Fruit fly (Drosophila melanogaster) whole organism, embryonic: ENCODE data around the gene Obp83g.
A peak's percentile ranks its signal among the peaks of the same experiment; 100 is the strongest.

ENCODE experiments used
- Bgb ChIP-seq: fragments of 200-800 bp; sonication (Bioruptor generic); IDR thresholded peaks from 2 replicates; pipeline ENCODE4 v1.3.6; 2022; ENCODE audit warnings: missing biosample characterization, missing genetic modification characterization; ENCODE audit not compliant: partially characterized antibody
- Bteb2 ChIP-seq: fragments of 200-800 bp; sonication (Bioruptor generic); optimal IDR thresholded peaks from 2 replicates; lab custom pipeline; 2016; ENCODE audit warnings: missing biosample characterization, missing genetic modification characterization
- CG10565 ChIP-seq: fragments of 200-800 bp; sonication (Bioruptor generic); optimal IDR thresholded peaks from 3 replicates; lab custom pipeline; 2016; ENCODE audit warnings: missing biosample characterization, mild to moderate bottlenecking, missing genetic modification characterization
- CG10654 ChIP-seq: fragments of 200-800 bp; sonication (Bioruptor generic); optimal IDR thresholded peaks from 2 replicates; lab custom pipeline; 2016; ENCODE audit warnings: missing biosample characterization, missing genetic modification characterization
- CG11560 ChIP-seq: fragments of 200-800 bp; sonication (Bioruptor generic); IDR thresholded peaks from 3 replicates; pipeline ENCODE4 v1.3.6; 2022; ENCODE audit warnings: missing biosample characterization, missing genetic modification characterization
- CG12769 ChIP-seq: fragments of 200-800 bp; sonication (Bioruptor generic); optimal IDR thresholded peaks from 2 replicates; lab custom pipeline; 2019; ENCODE audit warnings: missing biosample characterization, mild to moderate bottlenecking, missing genetic modification characterization, moderate library complexity
- CG15479 ChIP-seq: fragments of 200-800 bp; sonication (Bioruptor generic); optimal IDR thresholded peaks from 3 replicates; lab custom pipeline; 2019; ENCODE audit warnings: missing biosample characterization, mild to moderate bottlenecking, missing genetic modification characterization, moderate library complexity
- CG16815 ChIP-seq: fragments of 200-800 bp; sonication (Bioruptor generic); optimal IDR thresholded peaks from 3 replicates; lab custom pipeline; 2017; ENCODE audit warnings: missing biosample characterization, mild to moderate bottlenecking, missing genetic modification characterization
- CG17612 ChIP-seq: fragments of 200-800 bp; sonication (Bioruptor generic); IDR thresholded peaks from 2 replicates; pipeline ENCODE4 v1.3.6; 2022; ENCODE audit warnings: missing biosample characterization, missing genetic modification characterization
- CG3281 ChIP-seq: fragments of 200-800 bp; sonication (Bioruptor generic); optimal IDR thresholded peaks from 3 replicates; lab custom pipeline; 2017; ENCODE audit warnings: missing biosample characterization, mild to moderate bottlenecking, missing genetic modification characterization
- CG42726 ChIP-seq: fragments of 200-800 bp; sonication (Bioruptor generic); IDR thresholded peaks from 2 replicates; pipeline ENCODE4 v1.3.6; 2022; ENCODE audit warnings: missing biosample characterization, missing genetic modification characterization; ENCODE audit not compliant: partially characterized antibody
- CG7839 ChIP-seq: fragments of 200-800 bp; sonication (Bioruptor generic); optimal IDR thresholded peaks from 3 replicates; lab custom pipeline; 2018; ENCODE audit warnings: missing biosample characterization, mild to moderate bottlenecking, missing genetic modification characterization, moderate library complexity
- CG7928 ChIP-seq: fragments of 200-800 bp; sonication (Bioruptor generic); optimal IDR thresholded peaks from 2 replicates; lab custom pipeline; 2017; ENCODE audit warnings: missing biosample characterization, mild to moderate bottlenecking, missing genetic modification characterization
- CG8478 ChIP-seq: fragments of >200 bp; optimal IDR thresholded peaks from 2 replicates; lab custom pipeline; 2018
- CG9215 ChIP-seq: fragments of 200-800 bp; sonication (Bioruptor generic); IDR thresholded peaks from 2 replicates; pipeline ENCODE4 v1.3.6; 2022; ENCODE audit warnings: missing biosample characterization, missing genetic modification characterization
- CHES-1-like ChIP-seq: fragments of 200-800 bp; sonication (Bioruptor generic); optimal IDR thresholded peaks from 2 replicates; lab custom pipeline; 2016; ENCODE audit warnings: missing biosample characterization, missing genetic modification characterization
- CTCF ChIP-seq: fragments of 200-800 bp; sonication (Bioruptor generic); optimal IDR thresholded peaks from 2 replicates; lab custom pipeline; 2017; ENCODE audit warnings: missing biosample characterization, mild to moderate bottlenecking, missing genetic modification characterization, moderate library complexity
- HHEX ChIP-seq: fragments of 200-800 bp; sonication (Bioruptor generic); optimal IDR thresholded peaks from 3 replicates; lab custom pipeline; 2017; ENCODE audit warnings: missing biosample characterization, mild to moderate bottlenecking, missing genetic modification characterization, missing genetic modification reagents
- HmgD ChIP-seq: fragments of 200-800 bp; sonication (Bioruptor generic); optimal IDR thresholded peaks from 3 replicates; lab custom pipeline; 2016; ENCODE audit warnings: missing biosample characterization, missing genetic modification characterization
- Hr39 ChIP-seq: fragments of >200 bp; optimal IDR thresholded peaks from 2 replicates; lab custom pipeline; 2017
- Kr ChIP-seq: fragments of 200-800 bp; sonication (Bioruptor generic); optimal IDR thresholded peaks from 2 replicates; lab custom pipeline; 2017; ENCODE audit warnings: missing biosample characterization, mild to moderate bottlenecking, missing genetic modification characterization
- Lhr ChIP-seq: fragments of 200-800 bp; sonication (Bioruptor generic); optimal IDR thresholded peaks from 3 replicates; lab custom pipeline; 2017; ENCODE audit warnings: mild to moderate bottlenecking, missing biosample characterization, missing genetic modification reagents, missing genetic modification characterization
- Oaz ChIP-seq: fragments of 200-800 bp; sonication (Bioruptor generic); IDR thresholded peaks from 2 replicates; pipeline ENCODE4 v1.3.6; 2022; ENCODE audit warnings: missing biosample characterization, missing genetic modification characterization
- Rfx ChIP-seq: fragments of 200-800 bp; sonication (Bioruptor generic); IDR thresholded peaks from 2 replicates; pipeline ENCODE4 v1.3.6; 2022; ENCODE audit warnings: missing biosample characterization, missing genetic modification characterization
- Sox102F ChIP-seq: fragments of 200-800 bp; sonication (Bioruptor generic); optimal IDR thresholded peaks from 2 replicates; lab custom pipeline; 2018; ENCODE audit warnings: missing biosample characterization, mild to moderate bottlenecking, missing genetic modification characterization, moderate library complexity
- Vsx1 ChIP-seq: fragments of 200-800 bp; sonication (Bioruptor generic); optimal IDR thresholded peaks from 2 replicates; lab custom pipeline; 2017; ENCODE audit warnings: missing biosample characterization, mild to moderate bottlenecking, missing genetic modification characterization, missing genetic modification reagents
- br ChIP-seq: fragments of >200 bp; optimal IDR thresholded peaks from 2 replicates; lab custom pipeline; 2017
- bsh ChIP-seq, 2 experiments: fragments of 200-800 bp; sonication (Bioruptor generic); optimal IDR thresholded peaks; 2 replicates each; lab custom pipeline; 2017 to 2018; ENCODE audit warnings: mild to moderate bottlenecking in 2 of 2, missing biosample characterization in 2 of 2, missing genetic modification characterization in 2 of 2, moderate library complexity in 1 of 2
- cg ChIP-seq: fragments of 200-800 bp; sonication (Bioruptor generic); optimal IDR thresholded peaks from 3 replicates; lab custom pipeline; 2019; ENCODE audit warnings: missing biosample characterization, mild to moderate bottlenecking, missing genetic modification characterization, moderate library complexity
- chn ChIP-seq: fragments of 200-800 bp; sonication (Bioruptor generic); optimal IDR thresholded peaks from 2 replicates; lab custom pipeline; 2016; ENCODE audit warnings: missing biosample characterization, missing genetic modification characterization
- nerfin-2 ChIP-seq: fragments of 200-800 bp; sonication (Bioruptor generic); IDR thresholded peaks from 2 replicates; pipeline ENCODE4 v1.3.6; 2022; ENCODE audit warnings: missing biosample characterization, missing genetic modification characterization; ENCODE audit not compliant: partially characterized antibody
- p53 ChIP-seq: fragments of 200-800 bp; sonication (Bioruptor generic); optimal IDR thresholded peaks from 2 replicates; lab custom pipeline; 2016; ENCODE audit warnings: missing biosample characterization, missing genetic modification characterization
- repo ChIP-seq: fragments of 200-800 bp; sonication (Bioruptor generic); optimal IDR thresholded peaks from 2 replicates; lab custom pipeline; 2016; ENCODE audit warnings: missing biosample characterization, missing genetic modification characterization
- sens ChIP-seq: fragments of 200-800 bp; sonication (Bioruptor generic); peaks from one replicate; lab custom pipeline; 2016; ENCODE audit warnings: missing biosample characterization, missing genetic modification characterization
- stwl ChIP-seq: fragments of 200-800 bp; sonication (Bioruptor generic); optimal IDR thresholded peaks from 3 replicates; lab custom pipeline; 2018; ENCODE audit warnings: missing biosample characterization, mild to moderate bottlenecking, missing genetic modification characterization, moderate library complexity
- trem ChIP-seq: fragments of 200-800 bp; optimal IDR thresholded peaks from 3 replicates; lab custom pipeline; 2019; ENCODE audit warnings: missing biosample characterization, mild to moderate bottlenecking, missing genetic modification characterization, moderate library complexity
- vvl ChIP-seq: fragments of 200-800 bp; sonication (Bioruptor generic); IDR thresholded peaks from 2 replicates; pipeline ENCODE4 v1.3.6; 2022; ENCODE audit warnings: missing biosample characterization, missing genetic modification characterization
- zen2 ChIP-seq: fragments of 200-800 bp; sonication (Bioruptor generic); IDR thresholded peaks from 3 replicates; pipeline ENCODE4 v1.3.6; 2022; ENCODE audit warnings: missing biosample characterization, missing genetic modification characterization; ENCODE audit not compliant: partially characterized antibody

Obp83g gene

dm6 chr3R:6149593-6149992 lies 37.5 kb upstream of the Obp83g start:
- TF ChIP-seq Vsx1 (GFP tag; lab: Kevin White, UChicago), result no peak
- TF ChIP-seq CG17612, result 0 out of 2 replicates have a peak, but pooled peaks have one; percentile 30
- TF ChIP-seq Oaz (GFP tag; lab: Robert Waterston, UW), result no peak
- TF ChIP-seq CG11560 (tag; lab: Robert Waterston, UW), result no peak
- peak; percentile 24; the same call in 1 of the 3 replicates for TF ChIP-seq zen2 (GFP tag; lab: Robert Waterston, UW)
- no peak for TF ChIP-seq CG10565 (GFP tag; lab: Kevin White, UChicago)
- TF ChIP-seq cg (GFP tag; lab: Kevin White, UChicago), result no peak
- TF ChIP-seq Lhr (GFP tag; lab: Kevin White, UChicago), result peak; percentile 6
- TF ChIP-seq br (lab: Kevin White, UChicago), result no peak
- no peak for TF ChIP-seq Bteb2 (GFP tag; lab: Kevin White, UChicago)
- TF ChIP-seq CHES-1-like (GFP tag; lab: Kevin White, UChicago), result no peak
- TF ChIP-seq HmgD (GFP tag; lab: Kevin White, UChicago), result no peak
- TF ChIP-seq CG7928 (GFP tag; lab: Kevin White, UChicago), result peak; percentile 69
- TF ChIP-seq CTCF (GFP tag; lab: Kevin White, UChicago), result peak; percentile 33
- TF ChIP-seq p53 (GFP tag; lab: Kevin White, UChicago), result no peak
- peak; percentile 23; the same call in 1 of the 2 replicates for TF ChIP-seq Rfx (GFP tag; lab: Robert Waterston, UW)
- peak; percentile 14 for TF ChIP-seq sens
- TF ChIP-seq Kr (GFP tag; lab: Kevin White, UChicago), result no peak
- TF ChIP-seq stwl, result peak; percentile 8
- peak; percentile 23; the same call in 1 of the 2 replicates for TF ChIP-seq Bgb (GFP tag; lab: Robert Waterston, UW)
- TF ChIP-seq CG15479 (GFP tag; lab: Kevin White, UChicago), result no peak
- TF ChIP-seq CG9215 (GFP tag; lab: Robert Waterston, UW), result no peak
- TF ChIP-seq vvl (GFP tag; lab: Robert Waterston, UW), result 0 out of 2 replicates have a peak, but pooled peaks have one; percentile 38
- no peak for TF ChIP-seq CG12769 (tag; lab: Kevin White, UChicago)
- no peak for TF ChIP-seq repo (GFP tag; lab: Kevin White, UChicago)
- TF ChIP-seq CG16815, result no peak
- TF ChIP-seq CG3281 (GFP tag; lab: Kevin White, UChicago), result no peak
- no peak for TF ChIP-seq trem (tag; lab: Kevin White, UChicago)
- TF ChIP-seq nerfin-2 (GFP tag; lab: Robert Waterston, UW), result no peak
- peak; percentile 45; the same call in 1 of the 2 replicates for TF ChIP-seq CG42726 (GFP tag; lab: Robert Waterston, UW)

- TF ChIP-seq HHEX (GFP tag; lab: Kevin White, UChicago) (no peak), cg (GFP tag; lab: Kevin White, UChicago) (no peak)
These were observed 37.0 kb upstream of the Obp83g start for dm6 chr3R:6149130-6149529.

dm6 chr3R:6141768-6142167 lies 29.7 kb upstream of the Obp83g start:
- TF ChIP-seq CG10654, result no peak
- TF ChIP-seq CG7839 (tag; lab: Kevin White, UChicago), result no peak
- peak in 1 of 2 experiments; percentile 45 for TF ChIP-seq bsh (GFP tag; optimal IDR thresholded peaks at IDR 0.05; lab: Kevin White, UChicago)
- TF ChIP-seq chn (GFP tag; lab: Kevin White, UChicago), result no peak
- no peak for TF ChIP-seq Hr39
- TF ChIP-seq CG8478 (lab: Kevin White, UChicago), result peak; percentile 59
- TF ChIP-seq Sox102F (GFP tag; lab: Kevin White, UChicago), result no peak
